Fruit fly (Drosophila melanogaster) S2 (cell line): ENCODE data around the gene CG33642.

Experiments used
- CG8478 ChIP-seq: fragments of >200 bp; optimal IDR thresholded peaks from 2 replicates; lab custom pipeline; 2018
- CTCF ChIP-seq, 2 experiments: fragments of >200 bp; optimal IDR thresholded peaks; 2 replicates each; lab custom pipeline; 2018

DNA sequence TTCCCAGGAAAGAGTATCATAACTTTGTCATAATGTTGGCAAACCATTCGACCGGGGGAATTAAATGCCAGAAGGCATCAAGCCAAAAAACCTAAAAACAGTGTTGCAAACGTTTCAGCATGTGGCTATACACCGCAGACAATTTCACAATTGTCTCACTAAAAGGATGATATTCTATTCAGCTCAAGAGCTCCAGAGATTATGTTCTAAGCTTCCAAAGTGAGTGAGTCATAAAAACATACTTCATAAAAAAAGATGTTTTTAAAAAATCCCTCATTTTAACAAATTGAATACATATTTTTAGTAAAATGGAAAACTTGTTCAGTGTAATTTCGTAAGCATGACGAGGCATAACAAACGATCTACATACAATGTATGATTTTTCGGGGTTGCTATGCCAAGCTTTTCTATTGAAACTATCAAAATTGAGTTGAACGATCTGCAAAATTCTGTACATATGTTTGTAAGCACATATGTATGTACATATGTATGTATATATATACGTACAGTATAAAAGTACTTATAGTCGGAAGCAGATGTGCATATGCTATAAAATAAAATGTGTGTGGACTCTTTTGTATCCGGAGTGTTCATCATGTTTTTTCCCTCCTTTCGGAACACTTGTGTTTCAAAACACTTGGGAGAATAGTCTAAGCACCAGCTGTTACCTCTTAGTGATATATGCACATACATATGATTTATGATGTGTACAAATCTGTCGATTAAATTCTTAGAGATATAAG lies 14.7 kb upstream of the CG33642 start:
- no peak for TF ChIP-seq CG8478 (lab: Kevin White, UChicago)
- no peak for TF ChIP-seq CTCF (optimal IDR thresholded peaks at IDR 0.05; lab: Kevin White, UChicago)
